Fruit fly (Drosophila melanogaster): Measurements from ENCODE around the gene Six4.

Gene Six4

dm6 chr3L:20748577-20748976 lies 44.0 kb downstream of the Six4 start:
- TF ChIP-seq Eip78C (GFP tag) (peak; percentile 58), fd59A (GFP tag; optimal IDR thresholded peaks at IDR 0.05) (no peak)

- TF ChIP-seq Sox15 (GFP tag; optimal IDR thresholded peaks at IDR 0.05) (no peak), CG6792 (GFP tag; optimal IDR thresholded peaks at IDR 0.05) (peak; percentile 41), Blimp-1 (GFP tag; optimal IDR thresholded peaks at IDR 0.05) (peak; percentile 16), salr (GFP tag; optimal IDR thresholded peaks at IDR 0.05) (no peak), cyc (GFP tag; optimal IDR thresholded peaks at IDR 0.05) (peak; percentile 28), Eip93F (GFP tag; optimal IDR thresholded peaks at IDR 0.05) (no peak), Eip78C (GFP tag) (peak; percentile 90), Met (GFP tag; optimal IDR thresholded peaks at IDR 0.05) (peak; percentile 51), ss (GFP tag; optimal IDR thresholded peaks at IDR 0.05) (no peak), Lpt (GFP tag; optimal IDR thresholded peaks at IDR 0.05) (no peak), CG11294 (GFP tag; IDR thresholded peaks at IDR 0.05) (no peak), CG7368 (GFP tag; optimal IDR thresholded peaks at IDR 0.05) (no peak), Hr4 (GFP tag; optimal IDR thresholded peaks at IDR 0.05) (peak; percentile 38), OdsH (GFP tag; optimal IDR thresholded peaks at IDR 0.05) (peak; percentile 3), Gug (GFP tag; IDR thresholded peaks at IDR 0.05) (no peak), Ets96B (tag; optimal IDR thresholded peaks at IDR 0.05) (no peak), topi (GFP tag; optimal IDR thresholded peaks at IDR 0.05) (peak; percentile 52), acj6 (GFP tag; optimal IDR thresholded peaks at IDR 0.05) (peak; percentile 26), achi (GFP tag; optimal IDR thresholded peaks at IDR 0.05) (no peak), CG32006 (GFP tag; optimal IDR thresholded peaks at IDR 0.05) (peak; percentile 21), CG11902 (GFP tag; optimal IDR thresholded peaks at IDR 0.05) (no peak), Sox14 (GFP tag; optimal IDR thresholded peaks at IDR 0.05) (peak; percentile 2), dac (GFP tag; optimal IDR thresholded peaks at IDR 0.05) (no peak), Ets21C (GFP tag; optimal IDR thresholded peaks at IDR 0.05) (peak; percentile 10), CG15336 (GFP tag; IDR thresholded peaks at IDR 0.05) (no peak), net (GFP tag; optimal IDR thresholded peaks at IDR 0.05) (peak; percentile 10), Hr39 (GFP tag; optimal IDR thresholded peaks at IDR 0.05) (peak; percentile 36), CG31627 (GFP tag; optimal IDR thresholded peaks at IDR 0.05) (peak; percentile 47), esn (GFP tag; optimal IDR thresholded peaks at IDR 0.05) (peak; percentile 60), CG9139 (GFP tag; optimal IDR thresholded peaks at IDR 0.05) (no peak), dsx (GFP tag; optimal IDR thresholded peaks at IDR 0.05; ENCODE audit: poor library complexity, severe bottlenecking) (no peak), CG8632 (GFP tag; optimal IDR thresholded peaks at IDR 0.05) (peak; percentile 26), CG8319 (GFP tag; optimal IDR thresholded peaks at IDR 0.05) (no peak), Eip75B (GFP tag; optimal IDR thresholded peaks at IDR 0.05) (peak; percentile 15), CG6276 (GFP tag; optimal IDR thresholded peaks at IDR 0.05) (peak; percentile 13), CG6163 (GFP tag; IDR thresholded peaks at IDR 0.05) (no peak), CG6808 (GFP tag; optimal IDR thresholded peaks at IDR 0.05) (no peak), Smox (GFP tag; optimal IDR thresholded peaks at IDR 0.05) (peak; percentile 33), fkh (GFP tag; optimal IDR thresholded peaks at IDR 0.05) (no peak), fd85E (GFP tag; optimal IDR thresholded peaks at IDR 0.05) (no peak), Hr38 (GFP tag; optimal IDR thresholded peaks at IDR 0.05) (no peak), svp (GFP tag) (peak; percentile 48), CG16779 (tag; optimal IDR thresholded peaks at IDR 0.05) (no peak), Sox102F (GFP tag; optimal IDR thresholded peaks at IDR 0.05) (peak; percentile 59), fd59A (GFP tag; optimal IDR thresholded peaks at IDR 0.05) (no peak), CG4318 (GFP tag; optimal IDR thresholded peaks at IDR 0.05) (no peak), CG8119 (GFP tag; IDR thresholded peaks at IDR 0.05) (peak; percentile 44; the same call in 1 of the 3 replicates), CG6854 (GFP tag; optimal IDR thresholded peaks at IDR 0.05) (no peak), CG1621 (tag; optimal IDR thresholded peaks at IDR 0.05) (no peak)
Measured at dm6 chr3L:20747299-20747925, 45.2 kb downstream of the Six4 start.
